Fruit fly (Drosophila melanogaster): ENCODE results near the gene GstD2.

The GstD2 gene

dm6 chr3R:12406235-12407196, 34.7 kb downstream of the GstD2 start, which contains the start of gene CG5167 (continued):
- TF ChIP-seq Hr78 (GFP tag; optimal IDR thresholded peaks at IDR 0.05) (no peak), Max (GFP tag; optimal IDR thresholded peaks at IDR 0.05) (peak; percentile 43), Med (GFP tag) (peak; percentile 55), caup (GFP tag; optimal IDR thresholded peaks at IDR 0.05; ENCODE audit: severe bottlenecking) (peak; percentile 6), CG13424 (tag; optimal IDR thresholded peaks at IDR 0.05) (peak; percentile 63), hkb (optimal IDR thresholded peaks at IDR 0.05) (no peak), hkb (GFP tag; IDR thresholded peaks at IDR 0.05) (peak; percentile 59), Atf3 (GFP tag; optimal IDR thresholded peaks at IDR 0.05) (no peak), corto (GFP tag; optimal IDR thresholded peaks at IDR 0.05) (peak; percentile 35), CG12942 (GFP tag; optimal IDR thresholded peaks at IDR 0.05) (peak; percentile 18), CG10979 (tag; optimal IDR thresholded peaks at IDR 0.05) (peak; percentile 61), CG18619 (GFP tag; optimal IDR thresholded peaks at IDR 0.05) (no peak), Oli (tag; optimal IDR thresholded peaks at IDR 0.05) (peak; percentile 2), pzg (GFP tag; optimal IDR thresholded peaks at IDR 0.05) (peak; percentile 5), CG5245 (GFP tag; optimal IDR thresholded peaks at IDR 0.05) (no peak), HHEX (GFP tag; optimal IDR thresholded peaks at IDR 0.05) (no peak), Sry-δ (GFP tag; optimal IDR thresholded peaks at IDR 0.05) (peak; percentile 45), lilli (GFP tag; optimal IDR thresholded peaks at IDR 0.05) (peak; percentile 45), Chrac-16 (GFP tag; optimal IDR thresholded peaks at IDR 0.05) (peak; percentile 35), Fer3 (tag; optimal IDR thresholded peaks at IDR 0.05) (peak; percentile 35), dpn (GFP tag; optimal IDR thresholded peaks at IDR 0.05) (peak in 1 of 2 experiments; percentile 49), pho (GFP tag; optimal IDR thresholded peaks at IDR 0.05) (peak; percentile 18), nerfin-1 (tag; optimal IDR thresholded peaks at IDR 0.05) (peak; percentile 7), ind (GFP tag; optimal IDR thresholded peaks at IDR 0.05) (peak; percentile 27), onecut (GFP tag; IDR thresholded peaks at IDR 0.05) (peak; percentile 23; the same call in 1 of the 2 replicates), Dp (GFP tag; optimal IDR thresholded peaks at IDR 0.05) (peak; percentile 45), gce (GFP tag; IDR thresholded peaks at IDR 0.05) (0 out of 3 replicates have a peak, but pooled peaks have one; percentile 30), yki (optimal IDR thresholded peaks at IDR 0.05) (no peak), grau (tag; optimal IDR thresholded peaks at IDR 0.05) (peak; percentile 56), Xbp1 (GFP tag; optimal IDR thresholded peaks at IDR 0.05) (peak; percentile 28), nerfin-2 (GFP tag; IDR thresholded peaks at IDR 0.05; ENCODE audit: partially characterized antibody) (peak; percentile 23; the same call in 1 of the 2 replicates), CG13894 (tag; optimal IDR thresholded peaks at IDR 0.05) (peak; percentile 13), so (GFP tag; IDR thresholded peaks at IDR 0.05) (0 out of 3 replicates have a peak, but pooled peaks have one; percentile 21), scrt (GFP tag; optimal IDR thresholded peaks at IDR 0.05) (peak; percentile 27), CG15696 (tag; optimal IDR thresholded peaks at IDR 0.05) (peak; percentile 39), amos (GFP tag; IDR thresholded peaks at IDR 0.05; ENCODE audit: partially characterized antibody) (peak; percentile 7; the same call in 1 of the 2 replicates), zen (tag; optimal IDR thresholded peaks at IDR 0.05) (peak; percentile 57), Pdp1 (GFP tag; optimal IDR thresholded peaks at IDR 0.05) (peak in 1 of 2 experiments; percentile 16), luna (GFP tag; optimal IDR thresholded peaks at IDR 0.05) (peak; percentile 22), CG32772 (GFP tag; IDR thresholded peaks at IDR 0.05) (no peak), Ssrp (tag; optimal IDR thresholded peaks at IDR 0.05) (peak; percentile 14), Dll (GFP tag; IDR thresholded peaks at IDR 0.05; ENCODE audit: partially characterized antibody) (peak; percentile 25; the same call in 1 of the 4 replicates), Doc3 (GFP tag; IDR thresholded peaks at IDR 0.05; ENCODE audit: partially characterized antibody) (peak; percentile 53; the same call in 1 of the 3 replicates), nom (GFP tag; optimal IDR thresholded peaks at IDR 0.05) (peak; percentile 95), fd3F (GFP tag; optimal IDR thresholded peaks at IDR 0.05) (peak; percentile 3), CG4424 (GFP tag; optimal IDR thresholded peaks at IDR 0.05) (peak; percentile 11)

Data from whole organism, embryonic.